Worm (Caenorhabditis elegans): Measurements from ENCODE around the gene F07B10.7.
A peak's percentile ranks its signal among the peaks of the same experiment; 100 is the strongest.

The F07B10.7 gene

DNA sequence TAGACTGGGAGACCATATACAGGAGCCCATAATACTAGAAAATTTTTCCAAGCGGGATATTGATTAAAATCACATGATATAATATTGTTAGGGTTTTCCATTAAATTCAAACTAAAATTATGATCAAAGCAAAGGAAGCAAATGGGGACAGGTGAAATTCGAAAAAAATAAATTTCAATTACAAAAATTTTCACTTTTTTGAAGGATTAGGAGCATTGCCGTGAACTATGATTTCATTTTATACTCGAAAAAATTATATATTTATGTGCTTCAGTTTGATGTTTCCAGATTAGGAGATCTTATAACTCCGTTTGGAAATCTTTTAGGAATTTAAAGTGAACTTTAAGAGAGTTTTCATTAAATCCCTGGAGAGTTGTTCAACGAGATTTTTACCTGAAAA, at the start of gene F07B10.7:
F07B10.7 (minus strand) TSS at position 101 of the 400 bp plus-strand sequence.
- TF ChIP-seq dmd-4 (tag; optimal IDR thresholded peaks at IDR 0.05; ENCODE audit: borderline replicate concordance) = no peak
- TF ChIP-seq C08G9.2 (tag; optimal IDR thresholded peaks at IDR 0.05) = no peak
- no peak for TF ChIP-seq ceh-19 (GFP tag; optimal IDR thresholded peaks at IDR 0.05)
- TF ChIP-seq ceh-14 (tag; optimal IDR thresholded peaks at IDR 0.05) = no peak
- TF ChIP-seq ceh-24 (tag; optimal IDR thresholded peaks at IDR 0.05) = no peak
- no peak for TF ChIP-seq ceh-45 (GFP tag; IDR thresholded peaks at IDR 0.05)
- TF ChIP-seq F13H6.1 (tag; optimal IDR thresholded peaks at IDR 0.05) = no peak
- no peak for TF ChIP-seq ztf-16 (tag; optimal IDR thresholded peaks at IDR 0.05)
- TF ChIP-seq pqm-1 (tag; optimal IDR thresholded peaks at IDR 0.05) = no peak
- TF ChIP-seq tbx-2 (tag; optimal IDR thresholded peaks at IDR 0.05) = no peak
- TF ChIP-seq unc-55 (GFP tag; optimal IDR thresholded peaks at IDR 0.05) = no peak
- TF ChIP-seq K02D7.2 (tag; optimal IDR thresholded peaks at IDR 0.05) = no peak
- TF ChIP-seq ahr-1 (tag; optimal IDR thresholded peaks at IDR 0.05) = no peak
- TF ChIP-seq eyg-1 (tag; optimal IDR thresholded peaks at IDR 0.05) = no peak

DNA sequence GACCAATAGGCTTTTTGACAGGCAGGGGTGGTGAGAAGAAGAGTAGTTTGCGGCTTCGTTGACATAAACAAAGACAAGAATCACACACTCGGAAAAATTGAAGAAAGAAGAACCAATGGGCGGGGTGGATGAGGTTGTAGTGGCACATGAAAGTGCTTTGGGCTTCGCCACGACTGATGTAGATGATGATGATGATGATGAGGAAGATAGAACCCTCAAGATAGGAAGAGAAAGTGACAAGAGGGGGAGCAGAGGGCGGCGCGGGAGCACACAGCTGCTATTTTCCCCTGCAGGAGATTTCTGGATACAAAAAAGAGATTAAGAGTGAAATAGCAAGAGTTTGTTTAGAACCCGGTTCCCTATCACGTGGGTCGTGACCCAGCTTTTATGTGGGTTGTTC, 48.4 kb upstream of the F07B10.7 start:
- TF ChIP-seq ceh-48 (tag; optimal IDR thresholded peaks at IDR 0.05) (no peak), hlh-6 (tag; optimal IDR thresholded peaks at IDR 0.05) (peak; percentile 15), lin-11 (tag; optimal IDR thresholded peaks at IDR 0.05) (no peak), unc-42 (tag; optimal IDR thresholded peaks at IDR 0.05) (no peak), rnt-1 (tag; optimal IDR thresholded peaks at IDR 0.05) (peak; percentile 66), tbx-2 (tag; optimal IDR thresholded peaks at IDR 0.05) (no peak), pat-9 (tag; optimal IDR thresholded peaks at IDR 0.05) (peak; percentile 19), unc-55 (GFP tag; optimal IDR thresholded peaks at IDR 0.05) (peak; percentile 55), ceh-18 (tag; optimal IDR thresholded peaks at IDR 0.05) (peak; percentile 85), ceh-34 (tag; optimal IDR thresholded peaks at IDR 0.05) (peak; percentile 6), nfya-1 (tag; optimal IDR thresholded peaks at IDR 0.05) (peak; percentile 59), tbx-7 (tag; optimal IDR thresholded peaks at IDR 0.05) (no peak), F13H6.1 (tag; optimal IDR thresholded peaks at IDR 0.05) (no peak)

- TF ChIP-seq elt-2 (tag; optimal IDR thresholded peaks at IDR 0.05) (no peak), ahr-1 (tag; optimal IDR thresholded peaks at IDR 0.05) (no peak), mec-3 (tag; optimal IDR thresholded peaks at IDR 0.05; ENCODE audit: borderline replicate concordance) (no peak), tbx-7 (tag; optimal IDR thresholded peaks at IDR 0.05) (no peak), ceh-34 (tag; optimal IDR thresholded peaks at IDR 0.05) (no peak), ceh-48 (tag; optimal IDR thresholded peaks at IDR 0.05) (no peak), ceh-24 (tag; optimal IDR thresholded peaks at IDR 0.05) (no peak), K02D7.2 (tag; optimal IDR thresholded peaks at IDR 0.05) (no peak), pax-1 (tag; optimal IDR thresholded peaks at IDR 0.05) (no peak), pros-1 (tag; optimal IDR thresholded peaks at IDR 0.05) (no peak), ceh-45 (GFP tag; IDR thresholded peaks at IDR 0.05) (no peak), ceh-22 (tag; optimal IDR thresholded peaks at IDR 0.05) (no peak), eyg-1 (tag; optimal IDR thresholded peaks at IDR 0.05) (no peak), fax-1 (tag; optimal IDR thresholded peaks at IDR 0.05) (no peak), ceh-6 (GFP tag; optimal IDR thresholded peaks at IDR 0.05) (no peak), elt-4 (tag; optimal IDR thresholded peaks at IDR 0.05) (no peak), hlh-15 (tag; optimal IDR thresholded peaks at IDR 0.05) (no peak)
Observed at ce11 chrV:11308346-11308745, 47.8 kb upstream of the F07B10.7 start, which contains the start of gene snf-11. Gene snf-11, minus strand, starts transcription at chrV:11308446.

ce11 chrV:11307781-11308180, 47.3 kb upstream of the F07B10.7 start:
- TF ChIP-seq nhr-11 (tag; optimal IDR thresholded peaks at IDR 0.05) = no peak
- TF ChIP-seq hlh-8 (tag; optimal IDR thresholded peaks at IDR 0.05) = no peak
- TF ChIP-seq nfya-1 (tag; optimal IDR thresholded peaks at IDR 0.05) = peak; percentile 6
- TF ChIP-seq ceh-18 (tag; optimal IDR thresholded peaks at IDR 0.05) = peak; percentile 83
- peak; percentile 75 for TF ChIP-seq rnt-1 (tag; optimal IDR thresholded peaks at IDR 0.05)
- TF ChIP-seq unc-55 (GFP tag; optimal IDR thresholded peaks at IDR 0.05) = peak; percentile 95

ce11 chrV:11304879-11305278, 44.4 kb upstream of the F07B10.7 start, which contains the start of gene srh-45:
Gene srh-45, minus strand, starts transcription at chrV:11304979.
- no peak for TF ChIP-seq Y22D7AL.16 (tag; optimal IDR thresholded peaks at IDR 0.05)
- TF ChIP-seq ref-2 (tag; optimal IDR thresholded peaks at IDR 0.05) = no peak
- no peak for TF ChIP-seq fkh-6 (tag; optimal IDR thresholded peaks at IDR 0.05)
- TF ChIP-seq ceh-24 (tag; optimal IDR thresholded peaks at IDR 0.05) = no peak
- no peak for TF ChIP-seq sdc-2 (tag; optimal IDR thresholded peaks at IDR 0.05)
- no peak for TF ChIP-seq C38D4.7 (GFP tag; optimal IDR thresholded peaks at IDR 0.05)
- TF ChIP-seq fkh-10 (GFP tag; optimal IDR thresholded peaks at IDR 0.05) = no peak
- no peak for TF ChIP-seq ahr-1 (tag; optimal IDR thresholded peaks at IDR 0.05)

All from whole organism, late embryonic.